Worm (Caenorhabditis elegans): ENCODE results near the gene lat-1.

lat-1 gene

ce11 chrII:8921456-8921855, 24.8 kb downstream of the lat-1 start:
- TF ChIP-seq unc-62 (GFP tag; optimal IDR thresholded peaks at IDR 0.05) = no peak

ce11 chrII:8922140-8922539, 25.5 kb downstream of the lat-1 start, which contains the start of gene B0457.6:
TSS of gene B0457.6 (plus strand) at chrII:8922423.
- TF ChIP-seq unc-62 (GFP tag; optimal IDR thresholded peaks at IDR 0.05) = no peak

ce11 chrII:8923187-8923586, 26.5 kb downstream of the lat-1 start:
- TF ChIP-seq unc-62 (GFP tag; optimal IDR thresholded peaks at IDR 0.05) = no peak

- TF ChIP-seq unc-62 (GFP tag; optimal IDR thresholded peaks at IDR 0.05) = no peak
These were observed 29.8 kb downstream of the lat-1 start, which contains the start of gene B0457.2 for ce11 chrII:8926451-8926850. TSS of gene B0457.2 (minus strand) at chrII:8926551.

- TF ChIP-seq unc-62 (GFP tag; optimal IDR thresholded peaks at IDR 0.05) = no peak
These were observed 30.7 kb downstream of the lat-1 start, which contains the start of gene cct-2 for ce11 chrII:8927253-8927791. TSS of gene cct-2 (plus strand) at chrII:8927741.

ce11 chrII:8929771-8930170, 33.1 kb downstream of the lat-1 start, which contains the start of gene mrpl-50:
TSS of gene mrpl-50 (plus strand) at chrII:8929841.
- TF ChIP-seq unc-62 (GFP tag; optimal IDR thresholded peaks at IDR 0.05) = no peak

- TF ChIP-seq unc-62 (GFP tag; optimal IDR thresholded peaks at IDR 0.05) = no peak
These were observed 34.1 kb downstream of the lat-1 start, which contains the start of gene enol-1 for ce11 chrII:8930763-8931162. TSS of gene enol-1 (plus strand) at chrII:8930997.

ce11 chrII:8931405-8932149, 34.9 kb downstream of the lat-1 start:
- no peak for TF ChIP-seq unc-62 (GFP tag; optimal IDR thresholded peaks at IDR 0.05)

ce11 chrII:8932392-8932791, 35.8 kb downstream of the lat-1 start:
- TF ChIP-seq unc-62 (GFP tag; optimal IDR thresholded peaks at IDR 0.05) = no peak

- no peak for TF ChIP-seq unc-62 (GFP tag; optimal IDR thresholded peaks at IDR 0.05)
These were observed 37.2 kb downstream of the lat-1 start, which contains the start of gene T21B10.3 for ce11 chrII:8933693-8934432. TSS of gene T21B10.3 (plus strand) at chrII:8934382.

- TF ChIP-seq unc-62 (GFP tag; optimal IDR thresholded peaks at IDR 0.05) = no peak
These were observed 42.4 kb downstream of the lat-1 start for ce11 chrII:8938907-8939622.

ce11 chrII:8940362-8940940, 43.8 kb downstream of the lat-1 start, which contains the start of the genes set-17 and T21B10.4:
TSS of gene set-17 (minus strand) at chrII:8940488.
TSS of gene T21B10.4 (plus strand) at chrII:8940894.
- TF ChIP-seq unc-62 (GFP tag; optimal IDR thresholded peaks at IDR 0.05) = no peak

- TF ChIP-seq unc-62 (GFP tag; optimal IDR thresholded peaks at IDR 0.05) = no peak
These were observed 48.5 kb downstream of the lat-1 start for ce11 chrII:8945167-8945566.

ce11 chrII:8947391-8947790, 50.8 kb downstream of the lat-1 start, which contains the start of gene cutl-15:
TSS of gene cutl-15 (minus strand) at chrII:8947688.
- TF ChIP-seq unc-62 (GFP tag; optimal IDR thresholded peaks at IDR 0.05) = no peak

ce11 chrII:8948640-8949039, 52.0 kb downstream of the lat-1 start:
- no peak for TF ChIP-seq unc-62 (GFP tag; optimal IDR thresholded peaks at IDR 0.05)
